Fruit fly (Drosophila melanogaster): Measurements from ENCODE around the gene CG13950.
A peak's percentile ranks its signal among the peaks of the same experiment; 100 is the strongest.

CG13950 gene

dm6 chr2L:889799-890198 lies 29.8 kb downstream of the CG13950 start (continued):
- TF ChIP-seq CG8290 (GFP tag; optimal IDR thresholded peaks at IDR 0.05) (no peak), CG8290 (tag; optimal IDR thresholded peaks at IDR 0.05) (peak in 1 of 2 experiments; percentile 33), CG31441 (GFP tag; IDR thresholded peaks at IDR 0.05) (no peak), Taf1 (GFP tag; IDR thresholded peaks at IDR 0.05) (peak; percentile 26; the same call in 1 of the 2 replicates), CG12071 (GFP tag; optimal IDR thresholded peaks at IDR 0.05) (no peak), CG1647 (GFP tag; optimal IDR thresholded peaks at IDR 0.05) (no peak), vfl (GFP tag; optimal IDR thresholded peaks at IDR 0.05) (no peak), Xrp1 (GFP tag; IDR thresholded peaks at IDR 0.05) (no peak), toy (GFP tag; IDR thresholded peaks at IDR 0.05) (no peak), Lpt (GFP tag; optimal IDR thresholded peaks at IDR 0.05) (no peak), Doc3 (GFP tag; IDR thresholded peaks at IDR 0.05; ENCODE audit: partially characterized antibody) (no peak), CG2202 (tag; optimal IDR thresholded peaks at IDR 0.05) (no peak), CG4617 (GFP tag; optimal IDR thresholded peaks at IDR 0.05; ENCODE audit: borderline replicate concordance) (no peak), CG2875 (GFP tag; optimal IDR thresholded peaks at IDR 0.05) (no peak), CG5180 (GFP tag; optimal IDR thresholded peaks at IDR 0.05) (no peak), Mes4 (GFP tag; optimal IDR thresholded peaks at IDR 0.05) (no peak), E2f2 (GFP tag; IDR thresholded peaks at IDR 0.05) (peak; percentile 35; the same call in 1 of the 2 replicates), sob (GFP tag; IDR thresholded peaks at IDR 0.05) (no peak), NFAT (GFP tag; IDR thresholded peaks at IDR 0.05) (no peak), Neu2 (GFP tag; optimal IDR thresholded peaks at IDR 0.05; ENCODE audit: borderline replicate concordance) (no peak), vnd (GFP tag; IDR thresholded peaks at IDR 0.05; ENCODE audit: partially characterized antibody) (no peak), D19A (tag; optimal IDR thresholded peaks at IDR 0.05) (no peak), CG30020 (tag; optimal IDR thresholded peaks at IDR 0.05) (no peak), h (optimal IDR thresholded peaks at IDR 0.05) (no peak), dmrt11E (tag; optimal IDR thresholded peaks at IDR 0.05) (no peak), ci (GFP tag; IDR thresholded peaks at IDR 0.05) (peak; percentile 80), CG9609 (GFP tag; optimal IDR thresholded peaks at IDR 0.05) (peak; percentile 36), CG11456 (GFP tag; IDR thresholded peaks at IDR 0.05) (0 out of 3 replicates have a peak, but pooled peaks have one; percentile 60), gfzf (GFP tag; optimal IDR thresholded peaks at IDR 0.05) (no peak), Vsx1 (GFP tag; optimal IDR thresholded peaks at IDR 0.05) (no peak), Atf3 (GFP tag; optimal IDR thresholded peaks at IDR 0.05) (peak; percentile 5), CG1603 (tag; optimal IDR thresholded peaks at IDR 0.05) (peak; percentile 79), unpg (GFP tag; optimal IDR thresholded peaks at IDR 0.05) (no peak), lola (GFP tag; optimal IDR thresholded peaks at IDR 0.05) (no peak), insv (GFP tag; optimal IDR thresholded peaks at IDR 0.05) (no peak), cas (GFP tag; IDR thresholded peaks at IDR 0.05) (no peak), hbn (GFP tag; IDR thresholded peaks at IDR 0.05; ENCODE audit: partially characterized antibody) (no peak), pho (GFP tag; optimal IDR thresholded peaks at IDR 0.05) (no peak), CG4328 (GFP tag; optimal IDR thresholded peaks at IDR 0.05) (no peak), stwl (tag; optimal IDR thresholded peaks at IDR 0.05) (no peak), CG3281 (GFP tag; optimal IDR thresholded peaks at IDR 0.05) (no peak), CG3726 (GFP tag; IDR thresholded peaks at IDR 0.05) (0 out of 3 replicates have a peak, but pooled peaks have one; percentile 35), CG9817 (tag; optimal IDR thresholded peaks at IDR 0.05) (peak; percentile 17), tin (GFP tag; optimal IDR thresholded peaks at IDR 0.05) (no peak), dm (GFP tag; optimal IDR thresholded peaks at IDR 0.05) (no peak), Deaf1 (tag; optimal IDR thresholded peaks at IDR 0.05) (no peak), gsb (GFP tag; IDR thresholded peaks at IDR 0.05) (no peak), da (GFP tag; optimal IDR thresholded peaks at IDR 0.05) (no peak), CG11398 (GFP tag; optimal IDR thresholded peaks at IDR 0.05) (no peak), bsh (GFP tag; optimal IDR thresholded peaks at IDR 0.05) (no peak), CG7556 (GFP tag; optimal IDR thresholded peaks at IDR 0.05) (peak; percentile 11), CG11695 (GFP tag; IDR thresholded peaks at IDR 0.05) (0 out of 3 replicates have a peak, but pooled peaks have one; percentile 19)

Measured in whole organism, embryonic.